Fruit fly (Drosophila melanogaster) whole organism, embryonic: ENCODE measurements around the gene smash.

ENCODE experiments used
- Asciz ChIP-seq: fragments of 200-800 bp; sonication (Bioruptor generic); optimal IDR thresholded peaks from 2 replicates; lab custom pipeline; 2017; ENCODE audit warnings: missing biosample characterization, mild to moderate bottlenecking, missing genetic modification characterization, missing genetic modification reagents
- Atf3 ChIP-seq: fragments of 200-800 bp; sonication (Bioruptor generic); optimal IDR thresholded peaks from 3 replicates; lab custom pipeline; 2016; ENCODE audit warnings: missing biosample characterization, missing genetic modification characterization
- Bdp1 ChIP-seq: fragments of 200-800 bp; sonication (Bioruptor generic); optimal IDR thresholded peaks from 3 replicates; lab custom pipeline; 2016; ENCODE audit warnings: missing biosample characterization, missing genetic modification characterization
- CG10321 ChIP-seq: fragments of 200-800 bp; sonication (Bioruptor generic); IDR thresholded peaks from 2 replicates; pipeline ENCODE4 v1.3.6; 2022; ENCODE audit warnings: missing biosample characterization, missing genetic modification characterization
- CG14050 ChIP-seq: fragments of 200-800 bp; sonication (Bioruptor generic); IDR thresholded peaks from 3 replicates; pipeline ENCODE4 v1.3.6; 2022; ENCODE audit warnings: missing biosample characterization, missing genetic modification characterization
- CG14667 ChIP-seq: fragments of 200-800 bp; sonication (Bioruptor generic); IDR thresholded peaks from 2 replicates; pipeline ENCODE4 v1.3.6; 2022; ENCODE audit warnings: missing biosample characterization, missing genetic modification characterization
- CG15696 ChIP-seq: fragments of 200-800 bp; sonication (Bioruptor generic); optimal IDR thresholded peaks from 2 replicates; lab custom pipeline; 2019; ENCODE audit warnings: missing biosample characterization, mild to moderate bottlenecking, missing genetic modification characterization, moderate library complexity
- CG1603 ChIP-seq: fragments of 200-800 bp; sonication (Bioruptor generic); optimal IDR thresholded peaks from 2 replicates; lab custom pipeline; 2019; ENCODE audit warnings: missing biosample characterization, mild to moderate bottlenecking, missing genetic modification characterization, moderate library complexity
- CG16863 ChIP-seq: fragments of 200-800 bp; sonication (Bioruptor generic); optimal IDR thresholded peaks from 3 replicates; lab custom pipeline; 2016; ENCODE audit warnings: missing biosample characterization, missing genetic modification characterization
- CG17328 ChIP-seq: fragments of 200-800 bp; sonication (Bioruptor generic); IDR thresholded peaks from 2 replicates; pipeline ENCODE4 v1.3.6; 2022; ENCODE audit warnings: missing biosample characterization, missing genetic modification characterization
- CG2199 ChIP-seq: fragments of 200-800 bp; sonication (Bioruptor generic); IDR thresholded peaks from 3 replicates; pipeline ENCODE4 v1.3.6; 2022; ENCODE audit warnings: missing biosample characterization, missing genetic modification characterization
- CG30403 ChIP-seq: fragments of 200-800 bp; sonication (Bioruptor generic); optimal IDR thresholded peaks from 3 replicates; lab custom pipeline; 2016; ENCODE audit warnings: missing biosample characterization, missing genetic modification characterization
- CG31224 ChIP-seq: fragments of 200-800 bp; sonication (Bioruptor generic); IDR thresholded peaks from 2 replicates; pipeline ENCODE4 v1.3.6; 2022; ENCODE audit warnings: missing biosample characterization, missing genetic modification characterization
- CG3847 ChIP-seq: fragments of 200-800 bp; sonication (Bioruptor generic); IDR thresholded peaks from 2 replicates; pipeline ENCODE4 v1.3.6; 2022; ENCODE audit warnings: missing biosample characterization, missing genetic modification characterization
- CG8089 ChIP-seq: fragments of 200-800 bp; sonication (Bioruptor generic); optimal IDR thresholded peaks from 3 replicates; lab custom pipeline; 2016; ENCODE audit warnings: missing biosample characterization, missing genetic modification characterization
- CG8765 ChIP-seq: fragments of 200-800 bp; sonication (Bioruptor generic); IDR thresholded peaks from 2 replicates; pipeline ENCODE4 v1.3.6; 2022; ENCODE audit warnings: missing biosample characterization, missing genetic modification characterization
- CG9215 ChIP-seq: fragments of 200-800 bp; sonication (Bioruptor generic); IDR thresholded peaks from 2 replicates; pipeline ENCODE4 v1.3.6; 2022; ENCODE audit warnings: missing biosample characterization, missing genetic modification characterization
- Chrac-16 ChIP-seq: fragments of 200-800 bp; sonication (Bioruptor generic); optimal IDR thresholded peaks from 3 replicates; lab custom pipeline; 2016; ENCODE audit warnings: missing biosample characterization, missing genetic modification characterization
- D19A ChIP-seq: fragments of 200-800 bp; optimal IDR thresholded peaks from 3 replicates; lab custom pipeline; 2019; ENCODE audit warnings: missing biosample characterization, mild to moderate bottlenecking, missing genetic modification characterization, moderate library complexity
- D19B ChIP-seq: fragments of 200-800 bp; sonication (Bioruptor generic); optimal IDR thresholded peaks from 2 replicates; lab custom pipeline; 2017; ENCODE audit warnings: missing biosample characterization, mild to moderate bottlenecking, missing genetic modification characterization
- Dad ChIP-seq: fragments of 200-800 bp; sonication (Bioruptor generic); optimal IDR thresholded peaks from 3 replicates; lab custom pipeline; 2016; ENCODE audit warnings: missing biosample characterization, missing genetic modification characterization
- Ets65A ChIP-seq: fragments of 200-800 bp; sonication (Bioruptor generic); peaks from one replicate; lab custom pipeline; 2016; ENCODE audit warnings: missing biosample characterization, missing genetic modification characterization
- HHEX ChIP-seq: fragments of 200-800 bp; sonication (Bioruptor generic); optimal IDR thresholded peaks from 3 replicates; lab custom pipeline; 2017; ENCODE audit warnings: missing biosample characterization, mild to moderate bottlenecking, missing genetic modification characterization, missing genetic modification reagents
- Lpt ChIP-seq: fragments of >200 bp; optimal IDR thresholded peaks from 2 replicates; lab custom pipeline; 2018; ENCODE audit warnings: missing biosample characterization, missing genetic modification characterization
- NC2β ChIP-seq: fragments of 200-800 bp; sonication (Bioruptor generic); optimal IDR thresholded peaks from 2 replicates; lab custom pipeline; 2016; ENCODE audit warnings: missing biosample characterization, missing genetic modification characterization
- Neu2 ChIP-seq: fragments of 200-800 bp; sonication (Bioruptor generic); optimal IDR thresholded peaks from 3 replicates; lab custom pipeline; 2016; ENCODE audit warnings: missing biosample characterization, missing genetic modification characterization, borderline replicate concordance
- Rfx ChIP-seq: fragments of 200-800 bp; sonication (Bioruptor generic); IDR thresholded peaks from 2 replicates; pipeline ENCODE4 v1.3.6; 2022; ENCODE audit warnings: missing biosample characterization, missing genetic modification characterization
- Stat92E ChIP-seq, 3 experiments: fragments of >200 bp in 2 of 3; fragments of 200-800 bp in 1 of 3; sonication (Bioruptor generic) in 1 of 3; optimal IDR thresholded peaks; 2 replicates each; lab custom pipeline; 2017 to 2019; ENCODE audit warnings: missing biosample characterization in 3 of 3, missing genetic modification characterization in 3 of 3, mild to moderate bottlenecking in 1 of 3, moderate library complexity in 1 of 3
- aop ChIP-seq: fragments of 200-800 bp; sonication (Bioruptor generic); IDR thresholded peaks from 2 replicates; pipeline ENCODE4 v1.3.6; 2022; ENCODE audit warnings: missing biosample characterization, missing genetic modification characterization
- ap ChIP-seq: fragments of 200-800 bp; sonication (Bioruptor generic); IDR thresholded peaks from 2 replicates; pipeline ENCODE4 v1.3.6; 2022; ENCODE audit warnings: missing biosample characterization, missing genetic modification characterization
- bab2 ChIP-seq: fragments of 200-800 bp; sonication (Bioruptor generic); optimal IDR thresholded peaks from 2 replicates; lab custom pipeline; 2016; ENCODE audit warnings: missing biosample characterization, missing genetic modification characterization
- dan ChIP-seq: fragments of 200-800 bp; sonication (Bioruptor generic); IDR thresholded peaks from 2 replicates; pipeline ENCODE4 v1.3.6; 2022; ENCODE audit warnings: missing biosample characterization, missing genetic modification characterization
- ems ChIP-seq: fragments of 200-800 bp; sonication (Bioruptor generic); optimal IDR thresholded peaks from 3 replicates; lab custom pipeline; 2016; ENCODE audit warnings: missing biosample characterization, missing genetic modification characterization
- en ChIP-seq: fragments of 200-800 bp; sonication (Bioruptor generic); optimal IDR thresholded peaks from 2 replicates; lab custom pipeline; 2016; ENCODE audit warnings: missing biosample characterization, missing genetic modification characterization
- eve ChIP-seq, 2 experiments: fragments of >200 bp; optimal IDR thresholded peaks; 2 replicates each; lab custom pipeline; 2017; ENCODE audit warnings: missing biosample characterization in 2 of 2, missing genetic modification characterization in 2 of 2
- grau ChIP-seq: fragments of 200-800 bp; optimal IDR thresholded peaks from 3 replicates; lab custom pipeline; 2019; ENCODE audit warnings: missing biosample characterization, mild to moderate bottlenecking, missing genetic modification characterization, moderate library complexity
- jumu ChIP-seq: fragments of 200-800 bp; sonication (Bioruptor generic); optimal IDR thresholded peaks from 3 replicates; lab custom pipeline; 2016; ENCODE audit warnings: missing biosample characterization, missing genetic modification characterization
- lab ChIP-seq: fragments of 200-800 bp; sonication (Bioruptor generic); optimal IDR thresholded peaks from 3 replicates; lab custom pipeline; 2017; ENCODE audit warnings: missing biosample characterization, missing genetic modification characterization, mild to moderate bottlenecking, moderate library complexity, missing genetic modification reagents
- lbe ChIP-seq: fragments of 200-800 bp; sonication (Bioruptor generic); optimal IDR thresholded peaks from 2 replicates; lab custom pipeline; 2016; ENCODE audit warnings: missing biosample characterization, mild to moderate bottlenecking, missing genetic modification characterization
- nerfin-2 ChIP-seq: fragments of 200-800 bp; sonication (Bioruptor generic); IDR thresholded peaks from 2 replicates; pipeline ENCODE4 v1.3.6; 2022; ENCODE audit warnings: missing biosample characterization, missing genetic modification characterization; ENCODE audit not compliant: partially characterized antibody
- onecut ChIP-seq: fragments of 200-800 bp; sonication (Bioruptor generic); IDR thresholded peaks from 2 replicates; pipeline ENCODE4 v1.3.6; 2022; ENCODE audit warnings: missing biosample characterization, missing genetic modification characterization
- phol ChIP-seq: fragments of 200-800 bp; sonication (Bioruptor generic); optimal IDR thresholded peaks from 3 replicates; lab custom pipeline; 2018; ENCODE audit warnings: missing biosample characterization, mild to moderate bottlenecking, missing genetic modification characterization, moderate library complexity
- psq ChIP-seq: fragments of 200-800 bp; sonication (Bioruptor generic); optimal IDR thresholded peaks from 2 replicates; lab custom pipeline; 2017; ENCODE audit warnings: missing biosample characterization, missing genetic modification characterization
- unpg ChIP-seq: fragments of 200-800 bp; sonication (Bioruptor generic); optimal IDR thresholded peaks from 3 replicates; lab custom pipeline; 2018; ENCODE audit warnings: missing biosample characterization, mild to moderate bottlenecking, missing genetic modification characterization, moderate library complexity

Gene smash

DNA sequence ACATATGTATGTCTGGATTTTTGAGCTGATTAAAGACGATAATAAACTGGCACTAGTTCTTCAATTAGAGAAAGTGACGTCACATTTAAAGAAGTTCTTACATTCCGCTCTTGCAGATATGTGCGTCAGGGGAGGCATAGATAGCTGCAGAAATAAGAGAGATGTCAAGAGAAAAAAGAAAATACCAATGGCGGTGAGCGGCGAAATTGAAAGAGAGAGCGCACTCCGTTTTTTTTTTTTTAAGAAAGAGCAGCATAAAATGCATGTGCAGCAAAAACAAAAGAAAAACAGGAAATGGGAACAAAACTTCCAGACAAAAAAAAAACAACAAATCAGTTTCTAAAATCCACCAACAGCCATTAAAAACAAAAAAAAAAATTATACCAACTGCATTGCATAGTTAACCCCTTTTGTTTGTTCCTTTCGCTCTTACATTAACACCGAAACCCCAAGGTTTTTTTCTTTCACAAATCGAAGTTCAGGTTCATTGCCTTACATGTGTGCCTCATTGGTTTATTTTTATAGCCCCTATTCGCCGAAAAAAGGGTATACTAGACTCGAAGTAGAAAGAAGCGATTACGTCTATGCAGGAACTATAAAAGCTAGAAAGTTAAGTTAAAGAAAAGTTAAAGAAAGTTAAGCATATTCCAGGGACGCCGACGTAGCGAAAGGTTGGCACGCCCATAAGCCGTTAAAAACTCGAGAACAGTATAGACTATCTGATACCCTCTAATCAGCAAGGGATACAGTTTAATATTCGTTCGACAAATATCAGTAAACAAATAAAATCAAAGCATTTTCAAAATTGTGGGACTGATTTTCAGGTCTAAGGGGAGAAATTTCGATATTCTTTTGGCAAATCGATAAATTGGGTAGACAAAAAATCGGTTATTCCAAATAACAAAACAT lies 81.5 kb downstream of the smash start (continued):
- TF ChIP-seq lbe: no peak
- TF ChIP-seq ap (GFP tag; lab: Robert Waterston, UW): no peak
- no peak for TF ChIP-seq Asciz (GFP tag; lab: Kevin White, UChicago)
- peak; percentile 8; the same call in 1 of the 2 replicates for TF ChIP-seq onecut (GFP tag; lab: Robert Waterston, UW)
- TF ChIP-seq unpg (GFP tag; lab: Kevin White, UChicago): no peak
- no peak for TF ChIP-seq Atf3
- no peak for TF ChIP-seq CG1603 (tag; lab: Kevin White, UChicago)
- no peak for TF ChIP-seq Neu2 (GFP tag; lab: Kevin White, UChicago)
- TF ChIP-seq CG30403 (GFP tag; lab: Kevin White, UChicago): no peak
- TF ChIP-seq eve (GFP tag; optimal IDR thresholded peaks at IDR 0.05; lab: Kevin White, UChicago): peak in 1 of 2 experiments; percentile 5
- no peak for TF ChIP-seq NC2β (GFP tag; lab: Kevin White, UChicago)
- TF ChIP-seq Stat92E (GFP tag; optimal IDR thresholded peaks at IDR 0.05; lab: Kevin White, UChicago): no peak
- TF ChIP-seq dan: no peak
- peak; percentile 72 for TF ChIP-seq D19A (tag; lab: Kevin White, UChicago)
- TF ChIP-seq phol (tag; lab: Kevin White, UChicago): no peak
- TF ChIP-seq Lpt: no peak
- no peak for TF ChIP-seq Rfx (GFP tag; lab: Robert Waterston, UW)
- no peak for TF ChIP-seq Bdp1 (GFP tag; lab: Kevin White, UChicago)
- TF ChIP-seq grau (tag; lab: Kevin White, UChicago): no peak
- no peak for TF ChIP-seq CG15696 (tag; lab: Kevin White, UChicago)
- TF ChIP-seq CG10321: no peak
- peak; percentile 83 for TF ChIP-seq nerfin-2 (GFP tag; lab: Robert Waterston, UW)
- TF ChIP-seq aop (GFP tag; lab: Robert Waterston, UW): no peak
- TF ChIP-seq en (GFP tag; lab: Kevin White, UChicago): no peak
- no peak for TF ChIP-seq CG8765
- no peak for TF ChIP-seq Dad (GFP tag; lab: Kevin White, UChicago)
- TF ChIP-seq CG17328 (GFP tag; lab: Robert Waterston, UW): no peak
- no peak for TF ChIP-seq Chrac-16 (GFP tag; lab: Kevin White, UChicago)
- TF ChIP-seq CG16863 (GFP tag; lab: Kevin White, UChicago): no peak
- TF ChIP-seq lab (GFP tag; lab: Kevin White, UChicago): no peak
- no peak for TF ChIP-seq CG8089 (GFP tag; lab: Kevin White, UChicago)
- TF ChIP-seq bab2: no peak
- TF ChIP-seq psq (GFP tag; lab: Kevin White, UChicago): no peak
- no peak for TF ChIP-seq CG31224
- no peak for TF ChIP-seq CG3847 (GFP tag; lab: Robert Waterston, UW)
- TF ChIP-seq CG14667 (GFP tag; lab: Robert Waterston, UW): no peak
- peak; percentile 67 for TF ChIP-seq D19B (GFP tag; lab: Kevin White, UChicago)
- no peak for TF ChIP-seq ems (GFP tag; lab: Kevin White, UChicago)
- peak; percentile 45; the same call in 1 of the 3 replicates for TF ChIP-seq CG2199 (GFP tag; lab: Robert Waterston, UW)
- TF ChIP-seq jumu (GFP tag; lab: Kevin White, UChicago): no peak
- TF ChIP-seq CG14050 (GFP tag; lab: Robert Waterston, UW): no peak
- TF ChIP-seq HHEX: no peak
- TF ChIP-seq Ets65A (GFP tag; lab: Kevin White, UChicago): no peak
- TF ChIP-seq CG9215 (GFP tag; lab: Robert Waterston, UW): no peak
